Fruit fly (Drosophila melanogaster) S2 (cell line): ENCODE data around the gene RpL26.

Experiments
- CG8478 ChIP-seq: fragments of >200 bp; optimal IDR thresholded peaks from 2 replicates; lab custom pipeline; 2018
- CTCF ChIP-seq, 2 experiments: fragments of >200 bp; optimal IDR thresholded peaks; 2 replicates each; lab custom pipeline; 2018

DNA sequence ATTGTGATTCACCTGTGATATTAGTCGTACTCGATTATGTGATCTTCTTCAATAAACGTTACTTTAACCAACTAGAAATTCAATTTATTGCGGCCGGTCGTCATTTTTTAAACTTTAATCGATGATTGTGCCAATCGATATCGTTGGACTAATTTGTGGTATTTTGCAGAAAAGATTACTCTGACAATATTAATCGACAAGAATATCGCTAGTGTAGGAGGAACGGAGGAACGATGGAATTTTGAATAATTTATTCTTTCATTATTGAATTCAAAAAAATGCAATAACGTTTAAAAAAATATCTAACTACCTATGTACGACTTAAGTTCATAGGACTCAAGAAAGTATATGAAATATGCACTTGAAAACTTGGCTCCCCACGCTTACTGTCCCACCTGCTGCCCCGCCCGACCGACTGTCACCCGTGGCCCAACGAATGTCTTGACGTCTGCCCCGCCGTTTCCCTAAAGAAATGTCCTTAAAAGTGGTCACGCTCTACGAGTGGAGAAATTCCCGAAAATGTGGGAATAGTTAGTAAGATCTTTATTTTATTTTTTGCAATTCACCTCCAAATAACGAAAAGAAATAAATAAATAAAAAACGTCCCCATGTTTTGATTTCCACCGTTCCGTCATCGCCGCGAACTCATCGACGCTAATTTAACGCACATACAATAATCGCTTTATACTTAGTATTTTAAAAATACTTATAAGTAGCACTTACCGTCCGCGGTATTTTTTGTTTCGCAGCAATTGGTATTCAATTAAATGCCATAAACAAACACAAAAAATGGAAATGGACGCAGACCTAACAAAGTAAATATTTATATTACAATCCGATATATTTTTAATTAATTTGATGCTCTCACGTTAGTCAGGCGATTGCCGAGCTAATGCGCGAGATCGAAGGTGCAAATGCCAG, 33.0 kb upstream of the RpL26 start, which contains the start of gene CG14074:
- no peak for TF ChIP-seq CG8478 (lab: Kevin White, UChicago)
- TF ChIP-seq CTCF (optimal IDR thresholded peaks at IDR 0.05; lab: Kevin White, UChicago): no peak
